Worm (Caenorhabditis elegans): Measurements from ENCODE around the gene ceh-31.

The ceh-31 gene

ce11 chrX:3070322-3070721 is at the start of gene ceh-31:
ceh-31 (minus strand) TSS chrX:3070422.
- TF ChIP-seq lin-11 (tag; optimal IDR thresholded peaks at IDR 0.05) (no peak), ztf-11 (tag; optimal IDR thresholded peaks at IDR 0.05) (no peak), crh-2 (tag; optimal IDR thresholded peaks at IDR 0.05) (no peak), lin-13 (GFP tag; optimal IDR thresholded peaks at IDR 0.05) (no peak), sma-3 (GFP tag; optimal IDR thresholded peaks at IDR 0.05) (no peak), alr-1 (tag; optimal IDR thresholded peaks at IDR 0.05) (no peak), snpc-4 (tag; optimal IDR thresholded peaks at IDR 0.05) (no peak), skn-1 (tag; optimal IDR thresholded peaks at IDR 0.05) (no peak), ztf-4 (tag; optimal IDR thresholded peaks at IDR 0.05) (no peak), zag-1 (tag; optimal IDR thresholded peaks at IDR 0.05) (no peak), mdl-1 (tag; optimal IDR thresholded peaks at IDR 0.05) (no peak), dmd-4 (tag; optimal IDR thresholded peaks at IDR 0.05) (no peak), C34F6.9 (tag; optimal IDR thresholded peaks at IDR 0.05) (no peak), gmeb-1 (tag; optimal IDR thresholded peaks at IDR 0.05) (no peak), unc-55 (GFP tag; optimal IDR thresholded peaks at IDR 0.05) (no peak), ceh-16 (tag; optimal IDR thresholded peaks at IDR 0.05) (no peak)

- TF ChIP-seq crh-2 (tag; optimal IDR thresholded peaks at IDR 0.05) = no peak
- TF ChIP-seq nhr-77 (tag; optimal IDR thresholded peaks at IDR 0.05) = no peak
- TF ChIP-seq elt-1 (tag; optimal IDR thresholded peaks at IDR 0.05) = no peak
- TF ChIP-seq mbf-1 (tag; optimal IDR thresholded peaks at IDR 0.05) = no peak
- TF ChIP-seq lin-13 (GFP tag; optimal IDR thresholded peaks at IDR 0.05) = no peak
- TF ChIP-seq nhr-129 (tag; optimal IDR thresholded peaks at IDR 0.05) = no peak
- TF ChIP-seq nhr-10 (tag; optimal IDR thresholded peaks at IDR 0.05) = no peak
- no peak for TF ChIP-seq sem-4 (tag; optimal IDR thresholded peaks at IDR 0.05)
- TF ChIP-seq unc-39 (tag; optimal IDR thresholded peaks at IDR 0.05) = no peak
- no peak for TF ChIP-seq ama-1 (optimal IDR thresholded peaks at IDR 0.05)
- no peak for TF ChIP-seq nhr-11 (tag; optimal IDR thresholded peaks at IDR 0.05)
- TF ChIP-seq elt-3 (tag; optimal IDR thresholded peaks at IDR 0.05) = no peak
- no peak for TF ChIP-seq nhr-23 (tag; optimal IDR thresholded peaks at IDR 0.05)
- no peak for TF ChIP-seq mdl-1 (tag; optimal IDR thresholded peaks at IDR 0.05)
- no peak for TF ChIP-seq nhr-6 (tag; optimal IDR thresholded peaks at IDR 0.05)
- no peak for TF ChIP-seq blmp-1 (tag; optimal IDR thresholded peaks at IDR 0.05; ENCODE audit: insufficient read depth)
- no peak for TF ChIP-seq ztf-1 (GFP tag; conservative IDR thresholded peaks at IDR 0.05)
- no peak for TF ChIP-seq nhr-21 (tag; optimal IDR thresholded peaks at IDR 0.05)
- no peak for TF ChIP-seq ztf-4 (tag; optimal IDR thresholded peaks at IDR 0.05)
These were observed 49.4 kb upstream of the ceh-31 start for ce11 chrX:3119606-3120005.

DNA sequence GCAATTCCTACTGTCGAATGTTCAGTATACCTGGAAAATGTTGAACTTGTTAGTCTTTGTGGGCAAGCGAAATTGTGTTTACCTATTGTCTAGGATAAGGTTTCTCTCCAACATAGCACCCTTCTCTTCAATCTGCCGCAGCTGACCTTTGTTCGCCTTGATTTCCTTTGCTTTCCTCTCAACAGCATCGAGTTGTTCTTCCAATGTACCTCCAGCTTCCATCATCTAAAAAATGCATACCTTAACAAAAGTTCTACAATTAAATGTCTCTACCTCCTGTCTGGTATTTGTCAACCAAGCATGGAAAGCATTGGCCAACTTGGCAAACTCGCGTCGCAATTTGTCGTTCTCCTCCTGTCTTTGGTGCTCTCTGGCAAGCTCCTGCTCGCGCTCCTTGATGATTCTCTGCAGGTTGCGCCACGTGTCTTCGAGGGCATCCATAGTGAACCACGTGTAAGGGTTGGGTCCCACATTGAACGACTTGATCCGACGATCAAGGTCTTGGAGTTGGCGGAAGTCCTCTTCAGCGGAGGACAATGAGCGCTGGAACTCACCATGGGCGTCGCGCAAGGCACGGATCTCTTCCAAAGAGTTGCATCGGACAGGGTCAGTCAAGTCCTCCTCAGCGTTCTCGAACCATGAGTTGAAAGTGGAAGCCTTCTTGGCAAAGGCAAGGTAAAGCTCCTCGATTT is 48.5 kb upstream of the ceh-31 start:
- TF ChIP-seq peb-1 (tag; optimal IDR thresholded peaks at IDR 0.05) (no peak), egl-27 (tag; optimal IDR thresholded peaks at IDR 0.05) (no peak), nhr-23 (tag; optimal IDR thresholded peaks at IDR 0.05) (no peak), nhr-77 (tag; optimal IDR thresholded peaks at IDR 0.05) (no peak), sma-9 (GFP tag; optimal IDR thresholded peaks at IDR 0.05) (no peak), sma-9 (tag; optimal IDR thresholded peaks at IDR 0.05) (no peak), nhr-25 (tag; optimal IDR thresholded peaks at IDR 0.05) (no peak), snpc-4 (tag; optimal IDR thresholded peaks at IDR 0.05) (no peak), Y55F3AM.14 (GFP tag; optimal IDR thresholded peaks at IDR 0.05) (no peak), skn-1 (tag; optimal IDR thresholded peaks at IDR 0.05) (no peak), ztf-4 (tag; optimal IDR thresholded peaks at IDR 0.05) (no peak), nhr-6 (tag; optimal IDR thresholded peaks at IDR 0.05) (no peak), fos-1 (tag; optimal IDR thresholded peaks at IDR 0.05) (no peak), unc-39 (tag; optimal IDR thresholded peaks at IDR 0.05) (no peak), R02D3.7 (tag; optimal IDR thresholded peaks at IDR 0.05) (no peak), crh-2 (tag; optimal IDR thresholded peaks at IDR 0.05) (no peak), mbf-1 (tag; optimal IDR thresholded peaks at IDR 0.05) (no peak), C34F6.9 (tag; optimal IDR thresholded peaks at IDR 0.05) (no peak), ztf-1 (GFP tag; conservative IDR thresholded peaks at IDR 0.05) (no peak), alr-1 (tag; optimal IDR thresholded peaks at IDR 0.05) (no peak), nhr-21 (tag; optimal IDR thresholded peaks at IDR 0.05) (no peak)

Data from whole organism, L2 larva.